Worm (Caenorhabditis elegans): ENCODE data around the gene F41H10.12.

- TF ChIP-seq ces-1 (GFP tag; optimal IDR thresholded peaks at IDR 0.05) (no peak), ama-1 (optimal IDR thresholded peaks at IDR 0.05) (no peak), D1046.2 (GFP tag; IDR thresholded peaks at IDR 0.05) (no peak), ceh-20 (GFP tag; IDR thresholded peaks at IDR 0.05) (no peak), fos-1 (tag; optimal IDR thresholded peaks at IDR 0.05) (no peak), nhr-237 (tag; optimal IDR thresholded peaks at IDR 0.05) (no peak), nhr-11 (tag; optimal IDR thresholded peaks at IDR 0.05) (peak; percentile 19)
Measured at ce11 chrIV:5394687-5395086, 9.6 kb downstream of the F41H10.12 start, which contains the start of the genes perm-3 and swsn-6.

All from whole organism, L4 larva.